Worm (Caenorhabditis elegans): ENCODE data around the gene atgp-1.

ce11 chrIV:17223474-17223873 is 45.7 kb upstream of the atgp-1 start, which contains the start of gene Y116A8B.4:
- TF ChIP-seq ets-4 (tag; optimal IDR thresholded peaks at IDR 0.05) (no peak), sox-4 (tag; optimal IDR thresholded peaks at IDR 0.05) (no peak), nfya-1 (tag; optimal IDR thresholded peaks at IDR 0.05) (no peak), pag-3 (tag; optimal IDR thresholded peaks at IDR 0.05; ENCODE audit: borderline replicate concordance) (no peak), rnt-1 (tag; optimal IDR thresholded peaks at IDR 0.05) (no peak), ceh-48 (tag; optimal IDR thresholded peaks at IDR 0.05) (no peak), madf-2 (tag; optimal IDR thresholded peaks at IDR 0.05) (no peak), pha-4 (tag; optimal IDR thresholded peaks at IDR 0.05) (no peak), ceh-34 (tag; optimal IDR thresholded peaks at IDR 0.05) (no peak), ama-1 (optimal IDR thresholded peaks at IDR 0.05) (no peak), elt-4 (tag; optimal IDR thresholded peaks at IDR 0.05) (no peak)
